Worm (Caenorhabditis elegans) whole organism, midembryonic: Measurements from ENCODE around the gene Y58A7A.4.

Source experiments
- T22C8.4 ChIP-seq: fragments of 200-800 bp; sonication (Bioruptor generic); IDR thresholded peaks from 2 replicates; pipeline ENCODE4 v1.3.6; 2022; ENCODE audit warnings: missing genetic modification characterization, missing compliant biosample characterization
- flt-1 ChIP-seq: fragments of 200-800 bp; sonication (Bioruptor generic); IDR thresholded peaks from 2 replicates; pipeline ENCODE4 v1.3.6; 2022; ENCODE audit warnings: missing genetic modification characterization, missing compliant biosample characterization
- tab-1 ChIP-seq: fragments of 200-800 bp; sonication (Bioruptor generic); IDR thresholded peaks from 2 replicates; pipeline ENCODE4 v1.3.6; 2022; ENCODE audit warnings: missing genetic modification characterization, missing compliant biosample characterization

DNA sequence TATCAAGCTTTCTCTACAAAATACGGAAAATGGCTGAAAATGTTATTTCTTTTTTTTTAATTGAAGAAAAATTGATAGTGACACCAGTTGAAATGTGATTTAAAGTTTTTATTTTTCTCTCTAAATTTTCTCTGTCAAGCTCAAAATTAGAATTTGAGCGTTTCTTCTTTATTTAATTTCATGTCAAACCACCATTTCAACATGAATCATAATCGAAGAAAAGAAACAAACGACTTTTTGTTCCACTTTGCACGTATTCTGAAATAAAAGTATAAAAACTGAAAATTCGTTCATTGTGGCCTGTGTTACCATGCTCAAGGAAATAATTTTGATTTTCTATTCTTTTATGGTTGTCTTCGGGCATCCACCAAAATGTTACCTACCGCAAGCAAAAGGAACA, 51.7 kb downstream of the Y58A7A.4 start, which contains the start of gene K11D12.13:
- TF ChIP-seq T22C8.4 (GFP tag; lab: Robert Waterston, UW) (no peak), tab-1 (GFP tag; lab: Robert Waterston, UW) (no peak), flt-1 (no peak)
